Fruit fly (Drosophila melanogaster): ENCODE measurements around the gene mRpS2.

mRpS2 gene

dm6 chr2L:4850356-4850755, at the start of gene mRpS2, which contains the start of gene Mon1:
Gene mRpS2 (minus strand): TSS chr2L:4850419.
Gene Mon1 (plus strand): TSS chr2L:4850641.
- TF ChIP-seq CTCF (optimal IDR thresholded peaks at IDR 0.05) (no peak), CG8478 (optimal IDR thresholded peaks at IDR 0.05) (no peak)

dm6 chr2L:4898165-4898564, 47.9 kb upstream of the mRpS2 start:
- TF ChIP-seq CG8478 (optimal IDR thresholded peaks at IDR 0.05) = no peak
- TF ChIP-seq CTCF (optimal IDR thresholded peaks at IDR 0.05) = no peak

dm6 chr2L:4896484-4897205, 46.4 kb upstream of the mRpS2 start:
- no peak for TF ChIP-seq CG8478 (optimal IDR thresholded peaks at IDR 0.05)
- TF ChIP-seq CTCF (optimal IDR thresholded peaks at IDR 0.05) = no peak

- TF ChIP-seq CG8478 (optimal IDR thresholded peaks at IDR 0.05) (no peak), CTCF (optimal IDR thresholded peaks at IDR 0.05) (no peak)
Measured at dm6 chr2L:4895902-4896301, 45.7 kb upstream of the mRpS2 start.

DNA sequence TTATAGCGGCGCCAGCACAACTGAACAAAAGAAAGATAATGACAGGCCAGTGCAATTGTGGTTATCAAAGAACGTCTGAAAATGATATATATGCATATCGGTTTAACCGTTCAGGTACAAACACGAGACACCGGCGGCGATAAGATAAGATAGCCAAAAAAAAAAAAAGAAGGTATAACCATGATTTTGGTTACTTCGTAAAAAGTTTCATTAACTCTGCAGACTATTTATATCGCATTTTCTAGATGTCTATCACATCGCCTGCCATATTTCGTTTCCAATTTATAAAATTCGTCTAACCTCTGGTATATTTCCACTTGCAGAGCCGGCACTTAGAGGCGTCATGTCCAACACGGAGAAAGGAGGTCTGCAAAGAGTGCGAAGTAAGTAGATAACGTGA, 43.4 kb upstream of the mRpS2 start:
- TF ChIP-seq CTCF (optimal IDR thresholded peaks at IDR 0.05) (no peak), CG8478 (optimal IDR thresholded peaks at IDR 0.05) (no peak)

DNA sequence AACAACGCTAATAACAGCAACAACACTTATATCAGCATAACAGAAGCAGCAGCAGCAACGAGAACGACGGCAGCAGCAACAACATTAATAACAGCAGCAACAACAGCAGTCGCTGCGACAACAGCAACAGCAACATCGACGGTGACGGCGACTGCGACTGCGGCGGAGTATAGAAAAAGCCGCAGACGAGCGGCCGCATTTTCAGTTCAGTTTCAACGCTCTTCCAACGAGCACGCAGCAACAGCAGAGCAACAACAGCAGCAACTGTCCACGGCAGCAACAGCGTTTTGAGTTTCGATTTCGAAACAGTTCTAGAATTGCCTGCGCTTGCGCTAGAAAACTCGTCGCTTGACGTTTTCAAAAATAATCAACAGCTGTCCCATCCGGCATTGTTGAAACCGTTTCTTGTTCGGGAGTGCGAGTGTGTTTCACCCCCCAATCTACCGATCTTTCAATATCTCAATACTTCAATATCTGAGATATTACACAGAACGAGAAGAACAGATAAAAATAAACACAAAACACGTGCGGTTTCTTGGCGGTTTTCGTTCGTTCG, 41.8 kb upstream of the mRpS2 start, which contains the start of gene CG3036:
CG3036 (plus strand) TSS at position 199 of the 556 bp plus-strand sequence.
- no peak for TF ChIP-seq CG8478 (optimal IDR thresholded peaks at IDR 0.05)
- TF ChIP-seq CTCF (optimal IDR thresholded peaks at IDR 0.05) = no peak

- TF ChIP-seq CG8478 (optimal IDR thresholded peaks at IDR 0.05) (no peak), CTCF (optimal IDR thresholded peaks at IDR 0.05) (no peak)
Measured at dm6 chr2L:4889451-4890045, 39.3 kb upstream of the mRpS2 start, which contains the start of gene CG15625. Gene CG15625 (plus strand): TSS chr2L:4889995.

DNA sequence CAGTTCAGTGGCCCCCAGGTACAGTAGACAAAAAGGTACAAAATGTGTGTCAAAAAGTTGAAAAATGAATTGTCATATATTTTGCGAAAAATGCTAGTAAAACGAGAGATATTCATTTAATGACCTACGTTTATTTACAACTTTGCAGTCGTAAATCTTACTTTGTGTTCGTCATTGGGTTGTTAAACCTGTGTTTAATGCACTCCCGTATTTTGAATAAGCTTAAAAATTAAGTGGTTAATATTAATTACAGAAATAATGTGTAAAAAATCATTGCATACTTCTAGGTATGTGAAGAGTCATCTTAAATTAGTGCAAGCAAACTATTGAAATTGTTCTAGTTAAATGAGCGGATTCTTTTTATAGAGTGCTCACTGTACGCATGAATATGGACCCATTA, 38.3 kb upstream of the mRpS2 start:
- TF ChIP-seq CTCF (optimal IDR thresholded peaks at IDR 0.05) = no peak

DNA sequence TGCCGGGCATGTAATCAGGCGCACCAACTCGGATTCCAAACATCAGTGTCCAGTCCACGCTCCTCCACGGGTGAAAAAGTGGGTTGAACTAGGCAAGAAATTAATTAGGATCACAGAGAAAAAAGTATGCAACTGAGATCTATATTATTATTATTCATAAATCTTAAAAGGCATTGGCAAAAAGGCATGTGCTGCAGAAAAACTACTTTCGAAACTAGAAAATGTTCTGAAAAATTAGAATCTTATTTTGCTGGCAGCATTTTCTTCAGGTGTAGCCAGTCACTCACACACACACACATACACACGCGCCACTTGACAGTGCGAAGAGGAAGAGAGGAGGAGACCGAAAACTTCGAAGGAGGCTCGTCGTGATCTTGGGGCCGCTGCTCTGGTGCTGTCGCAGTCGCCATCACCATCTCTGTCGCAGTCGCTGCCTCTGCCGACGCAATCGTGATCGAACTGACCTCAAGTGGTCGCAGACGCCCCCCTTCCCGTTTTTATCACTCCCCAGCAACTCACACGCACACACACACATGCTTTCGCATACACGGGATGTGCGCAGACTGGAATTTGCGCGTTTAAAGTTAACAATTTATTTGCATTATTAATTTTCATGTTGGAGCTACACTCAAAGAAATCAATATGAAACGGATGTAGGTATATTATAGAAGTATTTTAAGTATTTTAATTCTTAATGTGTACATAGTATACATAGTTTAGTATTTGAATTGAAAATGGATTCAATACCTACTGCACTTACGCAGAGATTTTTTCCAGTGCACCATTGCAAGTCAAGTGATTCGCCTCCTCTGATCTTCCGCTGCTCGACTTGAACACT, 37.4 kb upstream of the mRpS2 start:
- TF ChIP-seq CTCF (optimal IDR thresholded peaks at IDR 0.05) (no peak), CG8478 (optimal IDR thresholded peaks at IDR 0.05) (no peak)

DNA sequence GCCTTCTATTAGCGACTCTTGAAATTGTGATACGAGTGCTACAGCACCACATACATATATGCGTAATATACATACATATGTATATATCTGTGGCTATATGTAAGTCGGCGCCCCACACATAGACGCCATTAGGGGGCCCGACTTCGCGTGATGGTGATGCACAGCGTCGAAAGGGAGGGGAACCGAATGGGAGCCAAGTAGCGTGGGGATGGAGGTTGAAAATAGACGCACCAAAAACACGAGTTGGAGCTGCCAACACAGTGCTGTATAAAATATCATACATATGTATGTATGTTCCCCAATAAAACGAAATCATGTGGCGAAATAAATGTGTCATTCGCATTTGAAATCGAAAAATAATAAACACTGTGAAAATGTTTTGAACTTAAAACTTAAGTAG, 36.4 kb upstream of the mRpS2 start:
- no peak for TF ChIP-seq CTCF (optimal IDR thresholded peaks at IDR 0.05)
- no peak for TF ChIP-seq CG8478 (optimal IDR thresholded peaks at IDR 0.05)

dm6 chr2L:4886132-4886531, 35.9 kb upstream of the mRpS2 start:
- TF ChIP-seq CG8478 (optimal IDR thresholded peaks at IDR 0.05) (no peak), CTCF (optimal IDR thresholded peaks at IDR 0.05) (no peak)

DNA sequence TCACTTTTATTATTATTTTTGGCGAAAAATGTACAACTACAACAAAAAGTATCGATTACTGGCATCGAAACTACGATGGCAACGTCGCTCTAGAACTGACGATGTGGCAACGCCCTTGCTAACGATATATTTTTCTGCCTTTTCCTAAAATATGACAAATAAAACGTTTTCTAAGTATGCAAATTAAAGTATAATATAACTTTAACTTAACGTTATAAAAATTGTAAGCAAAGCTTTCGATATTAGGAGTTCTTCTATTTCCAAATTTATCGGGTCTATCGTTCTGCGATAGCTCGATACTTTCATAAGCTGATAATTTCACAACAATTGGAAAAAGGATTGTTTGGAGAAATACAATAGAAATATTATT, 32.8 kb upstream of the mRpS2 start, which contains the start of the genes Cf2 and CG3008:
Cf2 (minus strand) TSS at position 85 of the 370 bp plus-strand sequence.
CG3008 (plus strand) TSS at position 276 of the 370 bp plus-strand sequence.
- TF ChIP-seq CG8478 (optimal IDR thresholded peaks at IDR 0.05) (no peak), CTCF (optimal IDR thresholded peaks at IDR 0.05) (no peak)

DNA sequence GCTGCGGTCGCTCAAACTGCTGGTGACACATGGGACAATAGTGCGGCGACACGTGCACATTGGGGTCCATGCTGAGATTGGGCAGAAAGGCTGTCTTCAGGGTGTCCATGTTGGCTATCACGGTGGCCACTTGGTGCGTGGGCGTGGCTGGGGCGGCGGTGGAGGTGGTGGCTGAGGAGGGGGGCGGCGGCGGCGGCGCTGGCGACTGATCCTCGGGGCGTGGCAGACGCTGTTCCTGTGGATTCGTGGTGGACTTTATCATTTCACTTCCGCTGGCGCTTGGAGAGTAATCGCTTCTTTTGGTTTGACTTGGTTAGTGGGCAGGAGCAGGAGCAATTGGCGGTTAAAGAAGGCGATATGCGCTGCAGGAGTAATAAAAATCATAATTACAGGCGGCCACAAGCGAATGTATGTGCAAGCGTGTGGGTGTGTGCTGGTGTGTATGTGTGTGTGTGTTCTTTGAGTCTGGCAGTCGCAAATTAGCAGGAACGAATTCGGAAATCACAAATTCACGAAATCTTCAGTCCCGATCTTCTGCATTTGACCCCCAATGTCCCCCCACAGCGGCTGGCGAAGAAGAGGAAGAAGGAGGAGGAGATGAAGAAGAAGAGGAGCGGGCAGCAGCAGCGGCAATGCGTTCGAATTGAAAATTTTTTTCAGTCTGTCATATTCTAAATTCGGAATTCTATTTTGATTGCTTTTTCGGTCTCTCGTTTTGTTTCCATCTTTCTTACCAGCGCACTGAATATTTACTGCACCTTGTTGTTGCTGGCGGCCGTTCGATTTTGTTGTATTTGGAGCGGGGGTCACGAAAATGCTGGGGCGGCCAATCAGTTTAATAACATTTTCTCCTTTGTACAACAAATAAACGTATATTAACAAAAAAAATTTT, 32.2 kb upstream of the mRpS2 start:
- TF ChIP-seq CG8478 (optimal IDR thresholded peaks at IDR 0.05) = no peak
- no peak for TF ChIP-seq CTCF (optimal IDR thresholded peaks at IDR 0.05)

DNA sequence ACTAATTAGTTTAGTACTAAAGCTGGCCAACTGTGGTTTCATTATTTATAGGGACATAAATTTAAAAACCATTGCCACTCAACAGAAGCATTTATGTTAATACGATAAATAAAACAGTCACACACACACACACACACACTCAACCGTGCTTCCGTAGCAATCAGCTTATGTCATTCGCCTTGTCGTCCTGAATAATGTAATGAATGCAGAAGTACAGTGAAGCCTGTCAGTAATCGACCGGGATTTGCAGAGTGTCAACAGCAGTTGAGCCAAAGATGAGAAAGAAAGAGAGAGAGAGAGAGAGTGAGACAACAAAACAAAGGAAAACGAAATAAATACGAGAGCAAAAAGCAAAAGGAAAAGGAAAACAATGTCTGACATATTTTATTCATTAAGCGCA, 18.2 kb upstream of the mRpS2 start:
- TF ChIP-seq CTCF (optimal IDR thresholded peaks at IDR 0.05) = no peak
- no peak for TF ChIP-seq CG8478 (optimal IDR thresholded peaks at IDR 0.05)
